Fruit fly (Drosophila melanogaster) whole organism, wandering third instar larva: ENCODE data around the gene CG5276.

ENCODE experiments used
- CG32264 ChIP-seq: fragments of 200-800 bp; sonication (Bioruptor generic); optimal IDR thresholded peaks from 2 replicates; lab custom pipeline; 2016; ENCODE audit warnings: missing biosample characterization, missing genetic modification characterization
- CG9705 ChIP-seq: fragments of 200-800 bp; sonication (Bioruptor generic); optimal IDR thresholded peaks from 2 replicates; lab custom pipeline; 2018; ENCODE audit warnings: missing biosample characterization, mild to moderate bottlenecking, missing genetic modification characterization
- CrebA ChIP-seq: fragments of 200-800 bp; sonication (Bioruptor generic); optimal IDR thresholded peaks from 2 replicates; lab custom pipeline; 2016; ENCODE audit warnings: missing biosample characterization, mild to moderate bottlenecking, missing genetic modification characterization, borderline replicate concordance
- Dfd ChIP-seq: fragments of >200 bp; optimal IDR thresholded peaks from 2 replicates; lab custom pipeline; 2017; ENCODE audit warnings: missing biosample characterization, missing genetic modification characterization
- Dif ChIP-seq: fragments of 200-275, 200-300 bp; sonication (Bioruptor generic); optimal IDR thresholded peaks from 2 replicates; lab custom pipeline; 2018; ENCODE audit warnings: missing biosample characterization, missing genetic modification characterization; ENCODE audit not compliant: partially characterized antibody
- Hr78 ChIP-seq: fragments of >200 bp; optimal IDR thresholded peaks from 2 replicates; lab custom pipeline; 2017; ENCODE audit warnings: missing biosample characterization, missing genetic modification characterization
- Hr83 ChIP-seq: fragments of 200-300 bp; sonication (Bioruptor generic); optimal IDR thresholded peaks from 2 replicates; lab custom pipeline; 2016; ENCODE audit warnings: missing biosample characterization, mild to moderate bottlenecking, missing genetic modification characterization, moderate library complexity; ENCODE audit not compliant: poor library complexity, severe bottlenecking
- Jra ChIP-seq: sonication (Bioruptor generic); optimal IDR thresholded peaks from 2 replicates; lab custom pipeline; 2016; ENCODE audit warnings: missing biosample characterization, missing genetic modification characterization
- Mio ChIP-seq: sonication (Bioruptor generic); optimal IDR thresholded peaks from 2 replicates; lab custom pipeline; 2016; ENCODE audit warnings: missing biosample characterization, missing genetic modification characterization
- Myc ChIP-seq: fragments of >200 bp; optimal IDR thresholded peaks from 2 replicates; lab custom pipeline; 2017
- N ChIP-seq: fragments of >200 bp; optimal IDR thresholded peaks from 2 replicates; lab custom pipeline; 2018; ENCODE audit warnings: missing biosample characterization, missing external identifiers, missing genetic modification characterization
- Rel ChIP-seq, 2 experiments: fragments of 200-800 bp; sonication (Bioruptor generic) in 1 of 2; optimal IDR thresholded peaks; 2 replicates in 1 of 2; 3 replicates in 1 of 2; lab custom pipeline; 2016 to 2019; ENCODE audit warnings: mild to moderate bottlenecking in 2 of 2, missing biosample characterization in 2 of 2, missing genetic modification characterization in 2 of 2, moderate library complexity in 1 of 2
- Sp1 ChIP-seq: fragments of 200-800 bp; sonication (Bioruptor generic); optimal IDR thresholded peaks from 3 replicates; lab custom pipeline; 2019; ENCODE audit warnings: missing biosample characterization, mild to moderate bottlenecking, missing genetic modification characterization, moderate library complexity
- br ChIP-seq: fragments of 200-800 bp; sonication (Bioruptor generic); optimal IDR thresholded peaks from 2 replicates; lab custom pipeline; 2016; ENCODE audit warnings: missing biosample characterization, missing genetic modification characterization
- brk ChIP-seq: fragments of 200-800 bp; sonication (Bioruptor generic); optimal IDR thresholded peaks from 2 replicates; lab custom pipeline; 2016; ENCODE audit warnings: missing biosample characterization, mild to moderate bottlenecking, missing genetic modification characterization
- dl ChIP-seq, 2 experiments: fragments of 175-275, 200-275 bp in 1 of 2; fragments of 200-275 bp in 1 of 2; sonication (Bioruptor generic); optimal IDR thresholded peaks; lab custom pipeline; 2018; ENCODE audit warnings: mild to moderate bottlenecking in 2 of 2, missing biosample characterization in 2 of 2, missing genetic modification characterization in 2 of 2, moderate library complexity in 2 of 2; ENCODE audit not compliant: partially characterized antibody in 2 of 2, insufficient read depth in 1 of 2
- dmrt93B ChIP-seq: fragments of 200-800 bp; sonication (Bioruptor generic); optimal IDR thresholded peaks from 2 replicates; lab custom pipeline; 2018; ENCODE audit warnings: missing biosample characterization, mild to moderate bottlenecking, missing genetic modification characterization
- dsf ChIP-seq: sonication (Bioruptor generic); optimal IDR thresholded peaks from 2 replicates; lab custom pipeline; 2016; ENCODE audit warnings: missing biosample characterization, missing genetic modification characterization, borderline replicate concordance
- ey ChIP-seq: fragments of 200-800 bp; sonication (Bioruptor generic); optimal IDR thresholded peaks from 2 replicates; lab custom pipeline; 2016; ENCODE audit warnings: missing biosample characterization, missing genetic modification characterization
- foxo ChIP-seq, 2 experiments: fragments of 200-800 bp; sonication (Bioruptor generic); optimal IDR thresholded peaks; 2 replicates in 1 of 2; 3 replicates in 1 of 2; lab custom pipeline; 2016 to 2017; ENCODE audit warnings: missing biosample characterization in 2 of 2, missing genetic modification characterization in 2 of 2
- fru ChIP-seq: fragments of 200-800 bp; sonication (Bioruptor generic); optimal IDR thresholded peaks from 3 replicates; lab custom pipeline; 2016; ENCODE audit warnings: missing biosample characterization, mild to moderate bottlenecking, missing genetic modification characterization
- h ChIP-seq: fragments of 200-800 bp; sonication (Bioruptor generic); optimal IDR thresholded peaks from 3 replicates; lab custom pipeline; 2016; ENCODE audit warnings: missing biosample characterization, mild to moderate bottlenecking, missing genetic modification characterization
- pan ChIP-seq: fragments of >200 bp; optimal IDR thresholded peaks from 2 replicates; lab custom pipeline; 2017
- rgr ChIP-seq: fragments of 200-800 bp; sonication (Bioruptor generic); optimal IDR thresholded peaks from 3 replicates; lab custom pipeline; 2016; ENCODE audit warnings: missing biosample characterization, mild to moderate bottlenecking, missing genetic modification characterization
- sage ChIP-seq: fragments of 200-800 bp; sonication (Bioruptor generic); optimal IDR thresholded peaks from 2 replicates; lab custom pipeline; 2016; ENCODE audit warnings: missing biosample characterization, mild to moderate bottlenecking, missing genetic modification characterization
- sv ChIP-seq: fragments of 200-800 bp; sonication (Bioruptor generic); optimal IDR thresholded peaks from 3 replicates; lab custom pipeline; 2016; ENCODE audit warnings: missing biosample characterization, missing genetic modification characterization
- usp ChIP-seq: fragments of >200 bp; optimal IDR thresholded peaks from 2 replicates; lab custom pipeline; 2017; ENCODE audit warnings: missing biosample characterization, missing genetic modification characterization
- woc ChIP-seq: sonication (Bioruptor generic); optimal IDR thresholded peaks from 2 replicates; lab custom pipeline; 2016; ENCODE audit warnings: missing biosample characterization, mild to moderate bottlenecking, missing genetic modification characterization

The CG5276 gene

DNA sequence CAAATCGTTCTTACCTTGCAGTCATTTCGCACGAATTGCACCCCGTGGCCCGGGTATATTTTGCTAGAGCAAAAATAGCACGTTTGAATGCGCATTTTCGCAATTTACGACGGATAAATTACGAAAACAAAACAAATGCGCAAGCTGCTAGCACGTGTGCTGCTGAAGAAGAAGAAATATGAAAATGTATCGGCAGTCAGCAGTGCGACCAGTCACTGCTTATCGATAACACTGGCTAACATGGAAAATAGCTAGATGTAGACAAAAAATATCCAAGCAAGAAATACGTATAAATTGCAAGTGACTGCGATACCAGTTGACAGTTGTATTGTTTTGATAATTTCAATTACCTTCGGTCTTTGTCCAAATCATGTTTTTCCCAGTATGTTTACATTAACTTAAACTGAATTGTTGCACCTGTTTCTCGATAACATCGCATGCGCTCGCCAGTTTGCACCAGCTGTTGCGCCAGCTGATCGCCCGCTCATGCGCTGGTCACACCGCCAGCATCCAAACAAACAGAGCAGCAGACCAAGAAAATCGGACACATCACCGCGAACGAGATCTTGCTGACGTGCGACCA is at the start of gene CG5276, which contains the start of gene RpL24-like:
TSS of gene CG5276 (plus strand) at position 344 of the 583 bp plus-strand sequence.
TSS of gene RpL24-like (minus strand) at position 188 of the 583 bp plus-strand sequence.
- no peak for TF ChIP-seq CrebA
- TF ChIP-seq brk, result no peak
- no peak for TF ChIP-seq N
- peak; percentile 92 for TF ChIP-seq Myc
- no peak for TF ChIP-seq br
- no peak for TF ChIP-seq pan
- TF ChIP-seq, all 38 proteins: peak for 1

dm6 chr3R:11392805-11393204 is 38.7 kb upstream of the CG5276 start:
- TF ChIP-seq dl (GFP tag; optimal IDR thresholded peaks at IDR 0.05; lab: Kevin White, UChicago; ENCODE audit: insufficient read depth in 1 of 2, partially characterized antibody in 2 of 2) (no peak), h (GFP tag; lab: Kevin White, UChicago) (no peak), usp (GFP tag; lab: Kevin White, UChicago) (no peak), Dfd (GFP tag; lab: Kevin White, UChicago) (peak; percentile 22)

DNA sequence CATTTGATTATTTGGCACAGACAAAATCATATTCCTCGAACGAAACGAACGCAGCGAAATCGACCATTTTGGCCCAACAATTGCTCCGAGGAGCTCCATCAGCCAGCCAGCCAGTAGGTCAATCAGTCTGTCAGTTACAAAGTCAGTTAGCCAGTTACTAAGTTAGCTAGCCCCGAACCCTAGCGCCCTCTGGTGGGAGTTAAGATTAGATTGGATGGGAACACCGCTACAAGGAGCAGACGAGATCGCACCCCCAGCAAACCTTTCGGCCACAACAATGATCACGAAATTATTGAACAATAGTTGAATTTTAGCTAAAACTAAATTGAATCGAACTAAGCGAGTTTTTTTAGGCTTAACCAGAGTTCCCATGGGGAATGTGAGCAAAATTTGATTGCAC is 37.6 kb upstream of the CG5276 start:
- TF ChIP-seq usp (GFP tag; lab: Kevin White, UChicago), result no peak
- TF ChIP-seq dmrt93B (GFP tag; lab: Kevin White, UChicago), result no peak
- TF ChIP-seq ey (GFP tag; lab: Kevin White, UChicago), result no peak
- TF ChIP-seq foxo (GFP tag; optimal IDR thresholded peaks at IDR 0.05; lab: Kevin White, UChicago), result no peak
- no peak for TF ChIP-seq CG32264
- no peak for TF ChIP-seq dsf
- TF ChIP-seq N, result no peak
- TF ChIP-seq rgr (GFP tag; lab: Kevin White, UChicago), result no peak
- no peak for TF ChIP-seq Hr78
- no peak for TF ChIP-seq woc (GFP tag; lab: Kevin White, UChicago)
- no peak for TF ChIP-seq Rel (GFP tag; optimal IDR thresholded peaks at IDR 0.05; lab: Kevin White, UChicago)
- TF ChIP-seq Rel (tag; optimal IDR thresholded peaks at IDR 0.05; lab: Kevin White, UChicago), result no peak
- no peak for TF ChIP-seq br
- TF ChIP-seq brk, result no peak
- TF ChIP-seq Hr83 (GFP tag; lab: Kevin White, UChicago), result no peak
- no peak for TF ChIP-seq Mio

- TF ChIP-seq CG32264, result no peak
- no peak for TF ChIP-seq Dfd (GFP tag; lab: Kevin White, UChicago)
- TF ChIP-seq Hr83 (GFP tag; lab: Kevin White, UChicago), result no peak
- no peak for TF ChIP-seq Mio
- no peak for TF ChIP-seq br
- TF ChIP-seq ey (GFP tag; lab: Kevin White, UChicago), result no peak
- TF ChIP-seq dmrt93B (GFP tag; lab: Kevin White, UChicago), result no peak
- TF ChIP-seq fru (GFP tag; lab: Kevin White, UChicago), result no peak
- no peak for TF ChIP-seq Jra (GFP tag; lab: Kevin White, UChicago)
- no peak for TF ChIP-seq N
- no peak for TF ChIP-seq sage (GFP tag; lab: Kevin White, UChicago)
- TF ChIP-seq Sp1 (GFP tag; lab: Kevin White, UChicago), result no peak
- TF ChIP-seq brk, result no peak
- no peak for TF ChIP-seq sv (GFP tag; lab: Kevin White, UChicago)
- no peak for TF ChIP-seq Dif (GFP tag; lab: Kevin White, UChicago)
- TF ChIP-seq usp (GFP tag; lab: Kevin White, UChicago), result no peak
These were observed 36.0 kb upstream of the CG5276 start for dm6 chr3R:11395541-11395940.

DNA sequence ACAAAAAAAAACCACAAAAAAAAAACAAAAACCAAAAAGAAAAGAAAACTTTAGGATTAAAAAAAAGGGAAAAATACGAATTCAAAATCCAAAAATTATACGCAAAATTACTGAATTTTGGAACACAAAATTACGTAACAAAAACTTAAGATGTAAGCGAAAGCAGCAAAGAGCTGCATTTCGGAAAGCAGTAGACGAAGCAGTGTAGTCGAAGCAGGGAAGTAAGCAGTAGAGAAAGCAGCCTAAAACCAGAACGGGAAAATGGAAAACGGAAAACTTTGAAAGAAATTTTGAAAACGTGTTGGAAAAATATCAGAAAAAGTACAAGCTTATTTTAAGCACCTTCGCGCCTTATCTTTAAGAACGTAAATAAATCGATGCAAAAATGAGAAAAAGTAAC is 28.6 kb upstream of the CG5276 start:
- TF ChIP-seq sv (GFP tag; lab: Kevin White, UChicago) (no peak), CG9705 (GFP tag; lab: Kevin White, UChicago) (no peak), N (no peak)
- TF ChIP-seq, all 38 proteins: peak for 0

dm6 chr3R:11407733-11408134 is 23.8 kb upstream of the CG5276 start, which contains the start of gene mRpL40:
Gene mRpL40, plus strand, starts transcription at chr3R:11407918.
- no peak for TF ChIP-seq Mio
